Worm (Caenorhabditis elegans): ENCODE measurements around the gene selt-1.1.

ce11 chrX:11498871-11499270, 47.4 kb downstream of the selt-1.1 start:
- TF ChIP-seq him-1 (tag; optimal IDR thresholded peaks at IDR 0.05) (no peak), dao-5 (tag; optimal IDR thresholded peaks at IDR 0.05) (no peak)

All from whole organism, L4/young adult.